Fruit fly (Drosophila melanogaster) whole organism, embryonic: Measurements from ENCODE around the gene Orc2.

Source experiments
- Atf6 ChIP-seq: fragments of 200-800 bp; sonication (Bioruptor generic); IDR thresholded peaks from 2 replicates; pipeline ENCODE4 v1.3.6; 2022; ENCODE audit warnings: missing biosample characterization, missing genetic modification characterization
- B-H2 ChIP-seq: fragments of 200-800 bp; sonication (Bioruptor generic); optimal IDR thresholded peaks from 2 replicates; lab custom pipeline; 2018; ENCODE audit warnings: missing biosample characterization, mild to moderate bottlenecking, missing genetic modification characterization
- BEAF-32 ChIP-seq: fragments of 200-800 bp; sonication (Bioruptor generic); optimal IDR thresholded peaks from 3 replicates; lab custom pipeline; 2017; ENCODE audit warnings: missing biosample characterization, missing genetic modification characterization, mild to moderate bottlenecking, moderate library complexity, missing genetic modification reagents
- Bdp1 ChIP-seq: fragments of 200-800 bp; sonication (Bioruptor generic); optimal IDR thresholded peaks from 3 replicates; lab custom pipeline; 2016; ENCODE audit warnings: missing biosample characterization, missing genetic modification characterization
- Bgb ChIP-seq: fragments of 200-800 bp; sonication (Bioruptor generic); IDR thresholded peaks from 2 replicates; pipeline ENCODE4 v1.3.6; 2022; ENCODE audit warnings: missing biosample characterization, missing genetic modification characterization; ENCODE audit not compliant: partially characterized antibody
- CG10321 ChIP-seq: fragments of 200-800 bp; sonication (Bioruptor generic); IDR thresholded peaks from 2 replicates; pipeline ENCODE4 v1.3.6; 2022; ENCODE audit warnings: missing biosample characterization, missing genetic modification characterization
- CG10959 ChIP-seq: fragments of 200-800 bp; sonication (Bioruptor generic); IDR thresholded peaks from 2 replicates; pipeline ENCODE4 v1.3.6; 2022; ENCODE audit warnings: missing biosample characterization, missing genetic modification characterization
- CG13287 ChIP-seq: fragments of 200-800 bp; sonication (Bioruptor generic); IDR thresholded peaks from 2 replicates; pipeline ENCODE4 v1.3.6; 2022; ENCODE audit warnings: missing biosample characterization, missing genetic modification characterization; ENCODE audit not compliant: partially characterized antibody
- CG15011 ChIP-seq: fragments of 200-800 bp; sonication (Bioruptor generic); optimal IDR thresholded peaks from 3 replicates; lab custom pipeline; 2018; ENCODE audit warnings: missing biosample characterization, mild to moderate bottlenecking, missing genetic modification characterization
- CG15601 ChIP-seq: fragments of 200-800 bp; sonication (Bioruptor generic); optimal IDR thresholded peaks from 3 replicates; lab custom pipeline; 2019; ENCODE audit warnings: missing biosample characterization, mild to moderate bottlenecking, missing genetic modification characterization, moderate library complexity
- CG17612 ChIP-seq: fragments of 200-800 bp; sonication (Bioruptor generic); IDR thresholded peaks from 2 replicates; pipeline ENCODE4 v1.3.6; 2022; ENCODE audit warnings: missing biosample characterization, missing genetic modification characterization
- CG30020 ChIP-seq: fragments of 200-800 bp; optimal IDR thresholded peaks from 2 replicates; lab custom pipeline; 2019; ENCODE audit warnings: missing biosample characterization, mild to moderate bottlenecking, missing genetic modification characterization, moderate library complexity
- CG31365 ChIP-seq: fragments of 200-800 bp; sonication (Bioruptor generic); optimal IDR thresholded peaks from 2 replicates; lab custom pipeline; 2018; ENCODE audit warnings: missing biosample characterization, mild to moderate bottlenecking, missing genetic modification characterization
- CG32532 ChIP-seq: fragments of 200-800 bp; sonication (Bioruptor generic); IDR thresholded peaks from 2 replicates; pipeline ENCODE4 v1.3.6; 2022; ENCODE audit warnings: missing biosample characterization, missing genetic modification characterization
- CG34224 ChIP-seq: fragments of 200-800 bp; sonication (Bioruptor generic); IDR thresholded peaks from 3 replicates; pipeline ENCODE4 v1.3.6; 2022; ENCODE audit warnings: missing biosample characterization, missing genetic modification characterization; ENCODE audit not compliant: partially characterized antibody
- CG3838 ChIP-seq: fragments of 200-800 bp; sonication (Bioruptor generic); optimal IDR thresholded peaks from 3 replicates; lab custom pipeline; 2016; ENCODE audit warnings: missing biosample characterization, missing genetic modification characterization
- CG4707 ChIP-seq: fragments of 200-800 bp; sonication (Bioruptor generic); optimal IDR thresholded peaks from 2 replicates; lab custom pipeline; 2018; ENCODE audit warnings: missing biosample characterization, mild to moderate bottlenecking, missing genetic modification characterization, moderate library complexity
- CG6272 ChIP-seq: fragments of 200-800 bp; sonication (Bioruptor generic); IDR thresholded peaks from 2 replicates; pipeline ENCODE4 v1.3.6; 2022; ENCODE audit warnings: missing biosample characterization, missing genetic modification characterization
- CG6854 ChIP-seq: fragments of 200-800 bp; sonication (Bioruptor generic); optimal IDR thresholded peaks from 3 replicates; lab custom pipeline; 2017; ENCODE audit warnings: missing biosample characterization, mild to moderate bottlenecking, missing genetic modification characterization
- CG7987 ChIP-seq: fragments of 200-800 bp; sonication (Bioruptor generic); optimal IDR thresholded peaks from 2 replicates; lab custom pipeline; 2018; ENCODE audit warnings: missing biosample characterization, mild to moderate bottlenecking, missing genetic modification characterization, moderate library complexity
- CG8924 ChIP-seq: fragments of 200-800 bp; optimal IDR thresholded peaks from 3 replicates; lab custom pipeline; 2019; ENCODE audit warnings: missing biosample characterization, mild to moderate bottlenecking, missing genetic modification characterization, moderate library complexity
- CkIIα-i1 ChIP-seq: fragments of 200-800 bp; sonication (Bioruptor generic); IDR thresholded peaks from 2 replicates; pipeline ENCODE4 v1.3.6; 2022; ENCODE audit warnings: missing biosample characterization, missing genetic modification characterization
- Dip3 ChIP-seq: fragments of 200-800 bp; sonication (Bioruptor generic); optimal IDR thresholded peaks from 3 replicates; lab custom pipeline; 2016; ENCODE audit warnings: missing biosample characterization, missing genetic modification characterization
- E2f1 ChIP-seq: fragments of 200-800 bp; sonication (Bioruptor generic); IDR thresholded peaks from 2 replicates; pipeline ENCODE4 v1.3.6; 2022; ENCODE audit warnings: missing biosample characterization, missing genetic modification characterization
- ERR ChIP-seq: fragments of 200-800 bp; sonication (Bioruptor generic); optimal IDR thresholded peaks from 2 replicates; lab custom pipeline; 2016; ENCODE audit warnings: missing biosample characterization, missing genetic modification characterization
- Ets65A ChIP-seq: fragments of 200-800 bp; sonication (Bioruptor generic); peaks from one replicate; lab custom pipeline; 2016; ENCODE audit warnings: missing biosample characterization, missing genetic modification characterization
- HHEX ChIP-seq: fragments of 200-800 bp; sonication (Bioruptor generic); optimal IDR thresholded peaks from 3 replicates; lab custom pipeline; 2017; ENCODE audit warnings: missing biosample characterization, mild to moderate bottlenecking, missing genetic modification characterization, missing genetic modification reagents
- HLH4C ChIP-seq: fragments of 200-800 bp; sonication (Bioruptor generic); IDR thresholded peaks from 3 replicates; pipeline ENCODE4 v1.3.6; 2022; ENCODE audit warnings: missing biosample characterization, missing genetic modification characterization; ENCODE audit not compliant: partially characterized antibody
- Hey ChIP-seq: fragments of 200-800 bp; sonication (Bioruptor generic); optimal IDR thresholded peaks from 3 replicates; lab custom pipeline; 2018; ENCODE audit warnings: missing biosample characterization, mild to moderate bottlenecking, missing genetic modification characterization
- MTF-1 ChIP-seq: fragments of 200-800 bp; sonication (Bioruptor generic); optimal IDR thresholded peaks from 2 replicates; lab custom pipeline; 2018; ENCODE audit warnings: missing biosample characterization, mild to moderate bottlenecking, missing genetic modification characterization, borderline replicate concordance
- Max ChIP-seq: fragments of 200-800 bp; sonication (Bioruptor generic); optimal IDR thresholded peaks from 2 replicates; lab custom pipeline; 2016; ENCODE audit warnings: missing biosample characterization, mild to moderate bottlenecking, missing genetic modification characterization
- Neu2 ChIP-seq: fragments of 200-800 bp; sonication (Bioruptor generic); optimal IDR thresholded peaks from 3 replicates; lab custom pipeline; 2016; ENCODE audit warnings: missing biosample characterization, missing genetic modification characterization, borderline replicate concordance
- Nf-YB ChIP-seq: fragments of 200-800 bp; sonication (Bioruptor generic); optimal IDR thresholded peaks from 3 replicates; lab custom pipeline; 2019; ENCODE audit warnings: missing biosample characterization, mild to moderate bottlenecking, missing genetic modification characterization, moderate library complexity
- Poxn ChIP-seq: fragments of 200-800 bp; sonication (Bioruptor generic); IDR thresholded peaks from 2 replicates; pipeline ENCODE4 v1.3.6; 2022; ENCODE audit warnings: missing biosample characterization, missing genetic modification characterization
- bab2 ChIP-seq: fragments of 200-800 bp; sonication (Bioruptor generic); optimal IDR thresholded peaks from 2 replicates; lab custom pipeline; 2016; ENCODE audit warnings: missing biosample characterization, missing genetic modification characterization
- dmrt11E ChIP-seq: fragments of 200-800 bp; sonication (Bioruptor generic); optimal IDR thresholded peaks from 3 replicates; lab custom pipeline; 2018; ENCODE audit warnings: missing biosample characterization, mild to moderate bottlenecking, missing genetic modification characterization, moderate library complexity
- emc ChIP-seq: fragments of 200-800 bp; sonication (Bioruptor generic); optimal IDR thresholded peaks from 2 replicates; lab custom pipeline; 2016; ENCODE audit warnings: missing biosample characterization, missing genetic modification characterization
- exex ChIP-seq: fragments of 200-800 bp; sonication (Bioruptor generic); optimal IDR thresholded peaks from 4 replicates; lab custom pipeline; 2018; ENCODE audit warnings: missing biosample characterization, mild to moderate bottlenecking, missing genetic modification characterization, moderate library complexity
- grn ChIP-seq: fragments of 200-800 bp; sonication (Bioruptor generic); optimal IDR thresholded peaks from 3 replicates; lab custom pipeline; 2017; ENCODE audit warnings: missing biosample characterization, missing genetic modification characterization
- gt ChIP-seq: fragments of 200-800 bp; sonication (Bioruptor generic); IDR thresholded peaks from 2 replicates; pipeline ENCODE4 v1.3.6; 2022; ENCODE audit warnings: missing biosample characterization, missing genetic modification characterization
- h ChIP-seq: fragments of >200 bp; optimal IDR thresholded peaks from 2 replicates; lab custom pipeline; 2017
- ham ChIP-seq: fragments of 200-800 bp; sonication (Bioruptor generic); IDR thresholded peaks from 2 replicates; pipeline ENCODE4 v1.3.6; 2022; ENCODE audit warnings: missing biosample characterization, missing genetic modification characterization
- lola ChIP-seq, 3 experiments: fragments of >200 bp in 2 of 3; fragments of 200-800 bp in 1 of 3; sonication (Bioruptor generic) in 1 of 3; optimal IDR thresholded peaks; 2 replicates each; lab custom pipeline; 2017 to 2019; ENCODE audit warnings: missing biosample characterization in 3 of 3, missing genetic modification characterization in 3 of 3, mild to moderate bottlenecking in 1 of 3, moderate library complexity in 1 of 3
- ro ChIP-seq: fragments of 200-800 bp; sonication (Bioruptor generic); IDR thresholded peaks from 2 replicates; pipeline ENCODE4 v1.3.6; 2022; ENCODE audit warnings: missing biosample characterization, missing genetic modification characterization
- run ChIP-seq: fragments of 200-800 bp; sonication (Bioruptor generic); optimal IDR thresholded peaks from 3 replicates; lab custom pipeline; 2018; ENCODE audit warnings: missing biosample characterization, mild to moderate bottlenecking, missing genetic modification characterization
- sens ChIP-seq: fragments of 200-800 bp; sonication (Bioruptor generic); peaks from one replicate; lab custom pipeline; 2016; ENCODE audit warnings: missing biosample characterization, missing genetic modification characterization
- stwl ChIP-seq: fragments of 200-800 bp; sonication (Bioruptor generic); optimal IDR thresholded peaks from 3 replicates; lab custom pipeline; 2018; ENCODE audit warnings: missing biosample characterization, mild to moderate bottlenecking, missing genetic modification characterization, moderate library complexity
- tgo ChIP-seq: fragments of 200-800 bp; sonication (Bioruptor generic); IDR thresholded peaks from 3 replicates; pipeline ENCODE4 v1.3.6; 2022; ENCODE audit warnings: missing biosample characterization, missing genetic modification characterization
- vvl ChIP-seq: fragments of 200-800 bp; sonication (Bioruptor generic); IDR thresholded peaks from 2 replicates; pipeline ENCODE4 v1.3.6; 2022; ENCODE audit warnings: missing biosample characterization, missing genetic modification characterization

Gene Orc2

DNA sequence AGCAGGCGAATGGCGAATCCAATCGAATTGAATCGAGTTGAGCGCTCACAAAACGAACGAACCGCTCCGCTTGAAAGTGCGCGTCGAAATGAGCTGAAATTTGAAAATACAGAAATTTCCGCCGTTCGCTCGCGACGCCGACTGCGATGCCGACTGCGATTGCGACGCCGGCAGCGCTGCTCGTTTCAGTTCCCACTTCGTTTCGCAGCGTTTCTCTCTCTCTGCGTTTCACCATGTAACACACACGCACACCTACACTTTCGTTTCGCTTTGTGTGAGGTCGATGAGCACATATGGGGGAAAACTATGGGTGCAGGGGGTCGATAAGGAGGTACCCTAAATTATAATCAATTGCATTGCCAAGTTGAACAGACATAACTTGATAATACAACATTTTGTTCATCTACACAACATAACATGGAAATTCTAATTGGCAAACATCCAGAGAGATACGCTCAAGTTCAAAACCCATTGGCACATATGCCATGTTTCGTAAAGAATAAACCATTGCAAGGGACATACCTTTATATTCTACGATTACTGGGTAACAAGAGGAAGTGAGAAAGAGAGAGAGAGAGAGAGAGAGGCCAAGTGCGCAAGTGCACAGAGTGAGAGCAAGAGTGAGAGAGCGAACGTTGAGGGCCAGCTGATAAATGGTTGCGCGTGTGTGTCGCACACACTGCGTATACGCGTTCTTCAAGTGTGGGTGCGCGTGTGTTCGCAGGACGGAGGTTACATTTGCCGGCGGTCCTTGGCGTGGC, 18.8 kb downstream of the Orc2 start (continued):
- TF ChIP-seq E2f1 (GFP tag; lab: Robert Waterston, UW): peak; percentile 89
- TF ChIP-seq Ets65A (GFP tag; lab: Kevin White, UChicago): peak; percentile 97
- TF ChIP-seq B-H2 (GFP tag; lab: Kevin White, UChicago): peak; percentile 73
- TF ChIP-seq Neu2 (GFP tag; lab: Kevin White, UChicago): peak; percentile 42
- TF ChIP-seq lola (GFP tag; optimal IDR thresholded peaks at IDR 0.05; lab: Kevin White, UChicago): peak in 1 of 3 experiments; percentile 91
- peak; percentile 91 for TF ChIP-seq Dip3 (GFP tag; lab: Kevin White, UChicago)
- TF ChIP-seq grn (GFP tag; lab: Kevin White, UChicago): peak; percentile 66
- peak; percentile 99 for TF ChIP-seq sens (GFP tag; lab: Kevin White, UChicago)
- no peak for TF ChIP-seq Hey (tag; lab: Kevin White, UChicago)
- TF ChIP-seq Atf6: peak; percentile 87
- peak; percentile 87 for TF ChIP-seq dmrt11E (tag; lab: Kevin White, UChicago)
- peak; percentile 91 for TF ChIP-seq vvl (GFP tag; lab: Robert Waterston, UW)
- no peak for TF ChIP-seq ham (GFP tag; lab: Robert Waterston, UW)
- TF ChIP-seq Nf-YB (GFP tag; lab: Kevin White, UChicago): peak; percentile 81
- TF ChIP-seq run (tag; lab: Kevin White, UChicago): peak; percentile 87
- TF ChIP-seq MTF-1 (GFP tag; lab: Kevin White, UChicago): no peak
- TF ChIP-seq Bgb: peak; percentile 50; the same call in 1 of the 2 replicates
- peak; percentile 78 for TF ChIP-seq CG6272 (GFP tag; lab: Robert Waterston, UW)
- TF ChIP-seq emc (GFP tag; lab: Kevin White, UChicago): peak; percentile 78
- no peak for TF ChIP-seq BEAF-32 (GFP tag; lab: Kevin White, UChicago)
- peak; percentile 68 for TF ChIP-seq CG30020 (tag; lab: Kevin White, UChicago)
- peak; percentile 88 for TF ChIP-seq CG32532 (GFP tag; lab: Robert Waterston, UW)
- no peak for TF ChIP-seq CkIIα-i1 (GFP tag; lab: Robert Waterston, UW)
- TF ChIP-seq HLH4C (GFP tag; lab: Robert Waterston, UW): peak; percentile 45; the same call in 1 of the 3 replicates
- peak; percentile 78 for TF ChIP-seq exex (tag; lab: Kevin White, UChicago)
- TF ChIP-seq Poxn (GFP tag; lab: Robert Waterston, UW): peak; percentile 71
- peak; percentile 19 for TF ChIP-seq stwl (tag; lab: Kevin White, UChicago)
- peak; percentile 94 for TF ChIP-seq bab2 (GFP tag; lab: Kevin White, UChicago)
- TF ChIP-seq CG13287 (GFP tag; lab: Robert Waterston, UW): peak; percentile 15; the same call in 1 of the 2 replicates
- TF ChIP-seq CG15601 (tag; lab: Kevin White, UChicago): peak; percentile 87
- peak; percentile 95 for TF ChIP-seq CG8924
- TF ChIP-seq CG34224 (GFP tag; lab: Robert Waterston, UW): peak; percentile 58; the same call in 1 of the 3 replicates
- TF ChIP-seq CG15011 (GFP tag; lab: Kevin White, UChicago): peak; percentile 88
- TF ChIP-seq CG7987 (GFP tag; lab: Kevin White, UChicago): peak; percentile 87
- peak; percentile 75 for TF ChIP-seq CG10959
- peak; percentile 81 for TF ChIP-seq CG31365 (tag; lab: Kevin White, UChicago)
- peak; percentile 80 for TF ChIP-seq CG17612 (GFP tag; lab: Robert Waterston, UW)
- TF ChIP-seq CG6854 (GFP tag; lab: Kevin White, UChicago): peak; percentile 88
- TF ChIP-seq Max: peak; percentile 91
- peak; percentile 90 for TF ChIP-seq tgo
- TF ChIP-seq HHEX (GFP tag; lab: Kevin White, UChicago): peak; percentile 88
- TF ChIP-seq gt (GFP tag; lab: Robert Waterston, UW): peak; percentile 64
- TF ChIP-seq ro (GFP tag; lab: Robert Waterston, UW): peak; percentile 40; the same call in 1 of the 2 replicates
- no peak for TF ChIP-seq h
- TF ChIP-seq CG10321: peak; percentile 14; the same call in 1 of the 2 replicates
- peak; percentile 79 for TF ChIP-seq CG4707 (GFP tag; lab: Kevin White, UChicago)
- peak; percentile 80 for TF ChIP-seq Bdp1
- peak; percentile 94 for TF ChIP-seq ERR (GFP tag; lab: Kevin White, UChicago)
- peak; percentile 85 for TF ChIP-seq CG3838 (GFP tag; lab: Kevin White, UChicago)
